Worm (Caenorhabditis elegans): ENCODE measurements around the gene ZK593.2.

DNA sequence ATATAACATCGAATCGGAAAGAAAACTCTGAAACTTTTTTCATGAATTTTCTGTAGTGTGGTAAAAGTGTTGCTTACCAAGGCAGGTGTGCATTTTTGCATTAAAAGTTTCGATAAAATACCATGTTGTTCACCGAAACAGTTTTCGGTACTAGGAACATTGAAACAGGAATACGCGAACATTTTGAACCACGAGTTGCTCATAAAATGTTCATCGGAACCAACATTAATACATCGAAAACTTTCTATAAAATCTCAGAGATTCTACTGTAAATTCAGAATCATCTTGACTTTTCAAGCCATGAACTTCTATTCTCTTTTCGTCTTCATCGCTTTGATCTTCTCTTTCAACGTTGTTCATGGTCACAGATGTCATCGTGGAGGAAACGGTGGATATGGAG, 32.9 kb upstream of the ZK593.2 start, which contains the start of gene fipr-15:
- TF ChIP-seq lin-39 (tag; optimal IDR thresholded peaks at IDR 0.05) (no peak), zag-1 (tag; optimal IDR thresholded peaks at IDR 0.05) (no peak)

All from whole organism, L3 larva.